Fruit fly (Drosophila melanogaster) whole organism, embryonic: ENCODE measurements around the gene ninaE.

Source experiments
- Bgb ChIP-seq: fragments of 200-800 bp; sonication (Bioruptor generic); IDR thresholded peaks from 2 replicates; pipeline ENCODE4 v1.3.6; 2022; ENCODE audit warnings: missing biosample characterization, missing genetic modification characterization; ENCODE audit not compliant: partially characterized antibody
- CG10147 ChIP-seq: fragments of 200-800 bp; sonication (Bioruptor generic); optimal IDR thresholded peaks from 2 replicates; lab custom pipeline; 2019; ENCODE audit warnings: missing biosample characterization, mild to moderate bottlenecking, missing genetic modification characterization, moderate library complexity
- CG11695 ChIP-seq: fragments of 200-800 bp; sonication (Bioruptor generic); IDR thresholded peaks from 3 replicates; pipeline ENCODE4 v1.3.6; 2022; ENCODE audit warnings: missing biosample characterization, missing genetic modification characterization
- CG12391 ChIP-seq: fragments of 200-800 bp; sonication (Bioruptor generic); optimal IDR thresholded peaks from 3 replicates; lab custom pipeline; 2018; ENCODE audit warnings: missing biosample characterization, mild to moderate bottlenecking, missing genetic modification characterization, moderate library complexity
- CG15011 ChIP-seq: fragments of 200-800 bp; sonication (Bioruptor generic); optimal IDR thresholded peaks from 3 replicates; lab custom pipeline; 2018; ENCODE audit warnings: missing biosample characterization, mild to moderate bottlenecking, missing genetic modification characterization
- CG1603 ChIP-seq: fragments of 200-800 bp; sonication (Bioruptor generic); optimal IDR thresholded peaks from 2 replicates; lab custom pipeline; 2019; ENCODE audit warnings: missing biosample characterization, mild to moderate bottlenecking, missing genetic modification characterization, moderate library complexity
- CG17802 ChIP-seq: fragments of 200-800 bp; sonication (Bioruptor generic); optimal IDR thresholded peaks from 2 replicates; lab custom pipeline; 2018; ENCODE audit warnings: missing biosample characterization, mild to moderate bottlenecking, missing genetic modification characterization, moderate library complexity
- CG18619 ChIP-seq: fragments of 200-800 bp; sonication (Bioruptor generic); optimal IDR thresholded peaks from 3 replicates; lab custom pipeline; 2017; ENCODE audit warnings: missing biosample characterization, mild to moderate bottlenecking, missing genetic modification characterization
- CG18764 ChIP-seq: fragments of 200-800 bp; sonication (Bioruptor generic); optimal IDR thresholded peaks from 3 replicates; lab custom pipeline; 2016; ENCODE audit warnings: missing biosample characterization, missing genetic modification characterization
- CG30020 ChIP-seq: fragments of 200-800 bp; optimal IDR thresholded peaks from 2 replicates; lab custom pipeline; 2019; ENCODE audit warnings: missing biosample characterization, mild to moderate bottlenecking, missing genetic modification characterization, moderate library complexity
- CG31365 ChIP-seq: fragments of 200-800 bp; sonication (Bioruptor generic); optimal IDR thresholded peaks from 2 replicates; lab custom pipeline; 2018; ENCODE audit warnings: missing biosample characterization, mild to moderate bottlenecking, missing genetic modification characterization
- CG33213 ChIP-seq: fragments of 200-800 bp; sonication (Bioruptor generic); optimal IDR thresholded peaks from 3 replicates; lab custom pipeline; 2016; ENCODE audit warnings: missing biosample characterization, missing genetic modification characterization
- CG33557 ChIP-seq: fragments of 200-800 bp; sonication (Bioruptor generic); optimal IDR thresholded peaks from 2 replicates; lab custom pipeline; 2019; ENCODE audit warnings: missing biosample characterization, mild to moderate bottlenecking, missing genetic modification characterization, moderate library complexity
- CG5245 ChIP-seq: fragments of 200-800 bp; sonication (Bioruptor generic); optimal IDR thresholded peaks from 3 replicates; lab custom pipeline; 2016; ENCODE audit warnings: missing biosample characterization, missing genetic modification characterization
- CG7745 ChIP-seq: fragments of 200-800 bp; sonication (Bioruptor generic); optimal IDR thresholded peaks from 2 replicates; lab custom pipeline; 2018; ENCODE audit warnings: missing biosample characterization, mild to moderate bottlenecking, missing genetic modification characterization, moderate library complexity
- CG8388 ChIP-seq: fragments of 200-800 bp; sonication (Bioruptor generic); optimal IDR thresholded peaks from 2 replicates; lab custom pipeline; 2019; ENCODE audit warnings: missing biosample characterization, mild to moderate bottlenecking, missing genetic modification characterization, moderate library complexity
- CG9727 ChIP-seq: fragments of 200-800 bp; sonication (Bioruptor generic); optimal IDR thresholded peaks from 3 replicates; lab custom pipeline; 2017; ENCODE audit warnings: missing biosample characterization, mild to moderate bottlenecking, missing genetic modification characterization
- CG9797 ChIP-seq: fragments of 200-800 bp; sonication (Bioruptor generic); optimal IDR thresholded peaks from 3 replicates; lab custom pipeline; 2018; ENCODE audit warnings: missing biosample characterization, mild to moderate bottlenecking, missing genetic modification characterization
- E2f2 ChIP-seq: fragments of 200-800 bp; sonication (Bioruptor generic); IDR thresholded peaks from 2 replicates; pipeline ENCODE4 v1.3.6; 2022; ENCODE audit warnings: missing biosample characterization, missing genetic modification characterization
- HLH4C ChIP-seq: fragments of 200-800 bp; sonication (Bioruptor generic); IDR thresholded peaks from 3 replicates; pipeline ENCODE4 v1.3.6; 2022; ENCODE audit warnings: missing biosample characterization, missing genetic modification characterization; ENCODE audit not compliant: partially characterized antibody
- Kr ChIP-seq: fragments of 200-800 bp; sonication (Bioruptor generic); optimal IDR thresholded peaks from 2 replicates; lab custom pipeline; 2017; ENCODE audit warnings: missing biosample characterization, mild to moderate bottlenecking, missing genetic modification characterization
- Opbp ChIP-seq: fragments of 200-800 bp; sonication (Bioruptor generic); IDR thresholded peaks from 3 replicates; pipeline ENCODE4 v1.3.6; 2022; ENCODE audit warnings: missing biosample characterization, missing genetic modification characterization; ENCODE audit not compliant: partially characterized antibody
- Six4 ChIP-seq: fragments of 200-800 bp; sonication (Bioruptor generic); optimal IDR thresholded peaks from 2 replicates; lab custom pipeline; 2016; ENCODE audit warnings: missing biosample characterization, missing genetic modification characterization
- Sox102F ChIP-seq: fragments of 200-800 bp; sonication (Bioruptor generic); optimal IDR thresholded peaks from 2 replicates; lab custom pipeline; 2018; ENCODE audit warnings: missing biosample characterization, mild to moderate bottlenecking, missing genetic modification characterization, moderate library complexity
- Usf ChIP-seq: fragments of 200-800 bp; sonication (Bioruptor generic); optimal IDR thresholded peaks from 2 replicates; lab custom pipeline; 2017; ENCODE audit warnings: missing genotype, missing biosample characterization, missing genetic modification characterization
- ab ChIP-seq: fragments of 200-800 bp; sonication (Bioruptor generic); optimal IDR thresholded peaks from 2 replicates; lab custom pipeline; 2016; ENCODE audit warnings: missing biosample characterization, missing genetic modification characterization
- bbx ChIP-seq: fragments of 200-800 bp; sonication (Bioruptor generic); IDR thresholded peaks from 2 replicates; pipeline ENCODE4 v1.3.6; 2022; ENCODE audit warnings: missing biosample characterization, missing genetic modification characterization; ENCODE audit not compliant: partially characterized antibody
- cato ChIP-seq: fragments of 200-800 bp; sonication (Bioruptor generic); optimal IDR thresholded peaks from 2 replicates; lab custom pipeline; 2016; ENCODE audit warnings: missing biosample characterization, missing genetic modification characterization, borderline replicate concordance
- danr ChIP-seq: fragments of 200-800 bp; sonication (Bioruptor generic); IDR thresholded peaks from 2 replicates; pipeline ENCODE4 v1.3.6; 2022; ENCODE audit warnings: missing biosample characterization, missing genetic modification characterization
- dimm ChIP-seq: fragments of 200-800 bp; sonication (Bioruptor generic); IDR thresholded peaks from 2 replicates; pipeline ENCODE4 v1.3.6; 2022; ENCODE audit warnings: missing biosample characterization, missing genetic modification characterization
- ems ChIP-seq: fragments of 200-800 bp; sonication (Bioruptor generic); optimal IDR thresholded peaks from 3 replicates; lab custom pipeline; 2016; ENCODE audit warnings: missing biosample characterization, missing genetic modification characterization
- gro ChIP-seq: fragments of 200-800 bp; sonication (Bioruptor generic); optimal IDR thresholded peaks from 2 replicates; lab custom pipeline; 2016; ENCODE audit warnings: missing biosample characterization, missing genetic modification characterization
- gsb ChIP-seq: fragments of 200-800 bp; sonication (Bioruptor generic); IDR thresholded peaks from 2 replicates; pipeline ENCODE4 v1.3.6; 2022; ENCODE audit warnings: missing biosample characterization, missing genetic modification characterization
- hb ChIP-seq: fragments of 200-800 bp; sonication (Bioruptor generic); IDR thresholded peaks from 3 replicates; pipeline ENCODE4 v1.3.6; 2022; ENCODE audit warnings: missing biosample characterization, missing genetic modification characterization; ENCODE audit not compliant: partially characterized antibody
- kay ChIP-seq: fragments of 200-800 bp; sonication (Bioruptor generic); optimal IDR thresholded peaks from 2 replicates; lab custom pipeline; 2016; ENCODE audit warnings: missing biosample characterization, missing genetic modification characterization
- ken ChIP-seq: fragments of 200-800 bp; sonication (Bioruptor generic); IDR thresholded peaks from 3 replicates; pipeline ENCODE4 v1.3.6; 2022; ENCODE audit warnings: missing biosample characterization, missing genetic modification characterization
- lbe ChIP-seq: fragments of 200-800 bp; sonication (Bioruptor generic); optimal IDR thresholded peaks from 2 replicates; lab custom pipeline; 2016; ENCODE audit warnings: missing biosample characterization, mild to moderate bottlenecking, missing genetic modification characterization
- lov ChIP-seq, 2 experiments: fragments of 200-800 bp in 1 of 2; fragments of >200 bp in 1 of 2; sonication (Bioruptor generic) in 1 of 2; IDR thresholded peaks in 1 of 2; optimal IDR thresholded peaks in 1 of 2; 2 replicates in 1 of 2; 3 replicates in 1 of 2; pipeline versions ENCODE4 v1.3.6 to Lab custom; 2017 to 2022; ENCODE audit warnings: missing biosample characterization in 1 of 2, missing genetic modification characterization in 1 of 2
- nau ChIP-seq: fragments of 200-800 bp; sonication (Bioruptor generic); optimal IDR thresholded peaks from 3 replicates; lab custom pipeline; 2017; ENCODE audit warnings: missing biosample characterization, mild to moderate bottlenecking, missing genetic modification characterization, missing genetic modification reagents
- nerfin-2 ChIP-seq: fragments of 200-800 bp; sonication (Bioruptor generic); IDR thresholded peaks from 2 replicates; pipeline ENCODE4 v1.3.6; 2022; ENCODE audit warnings: missing biosample characterization, missing genetic modification characterization; ENCODE audit not compliant: partially characterized antibody
- pfk ChIP-seq: fragments of 200-800 bp; sonication (Bioruptor generic); optimal IDR thresholded peaks from 2 replicates; lab custom pipeline; 2018; ENCODE audit warnings: missing biosample characterization, mild to moderate bottlenecking, missing genetic modification characterization, moderate library complexity
- phol ChIP-seq: fragments of 200-800 bp; sonication (Bioruptor generic); optimal IDR thresholded peaks from 3 replicates; lab custom pipeline; 2018; ENCODE audit warnings: missing biosample characterization, mild to moderate bottlenecking, missing genetic modification characterization, moderate library complexity
- run ChIP-seq: fragments of 200-800 bp; sonication (Bioruptor generic); optimal IDR thresholded peaks from 3 replicates; lab custom pipeline; 2018; ENCODE audit warnings: missing biosample characterization, mild to moderate bottlenecking, missing genetic modification characterization
- sens ChIP-seq: fragments of 200-800 bp; sonication (Bioruptor generic); peaks from one replicate; lab custom pipeline; 2016; ENCODE audit warnings: missing biosample characterization, missing genetic modification characterization
- tll ChIP-seq, 2 experiments: fragments of 200-800 bp in 1 of 2; fragments of >200 bp in 1 of 2; sonication (Bioruptor generic) in 1 of 2; optimal IDR thresholded peaks; 2 replicates each; lab custom pipeline; 2017 to 2019; ENCODE audit warnings: missing biosample characterization in 2 of 2, missing genetic modification characterization in 2 of 2, mild to moderate bottlenecking in 1 of 2, moderate library complexity in 1 of 2
- unpg ChIP-seq: fragments of 200-800 bp; sonication (Bioruptor generic); optimal IDR thresholded peaks from 3 replicates; lab custom pipeline; 2018; ENCODE audit warnings: missing biosample characterization, mild to moderate bottlenecking, missing genetic modification characterization, moderate library complexity
- usp ChIP-seq: fragments of >200 bp; optimal IDR thresholded peaks from 2 replicates; lab custom pipeline; 2017; ENCODE audit warnings: missing biosample characterization, missing genetic modification characterization
- wor ChIP-seq: fragments of 200-800 bp; sonication (Bioruptor generic); IDR thresholded peaks from 2 replicates; pipeline ENCODE4 v1.3.6; 2022; ENCODE audit warnings: missing biosample characterization, missing genetic modification characterization

ninaE gene

dm6 chr3R:19892046-19892445 is 4.0 kb upstream of the ninaE start (continued):
- TF ChIP-seq HLH4C (GFP tag; lab: Robert Waterston, UW): peak; percentile 40; the same call in 1 of the 3 replicates
- TF ChIP-seq phol (tag; lab: Kevin White, UChicago): peak; percentile 76
- no peak for TF ChIP-seq pfk
- TF ChIP-seq wor (GFP tag; lab: Robert Waterston, UW): 0 out of 2 replicates have a peak, but pooled peaks have one; percentile 20
- peak; percentile 37 for TF ChIP-seq CG31365 (tag; lab: Kevin White, UChicago)
- TF ChIP-seq CG1603 (tag; lab: Kevin White, UChicago): peak; percentile 89
- peak; percentile 43 for TF ChIP-seq CG15011 (GFP tag; lab: Kevin White, UChicago)
- peak; percentile 41 for TF ChIP-seq Bgb
- TF ChIP-seq bbx (GFP tag; lab: Robert Waterston, UW): peak; percentile 44; the same call in 1 of the 2 replicates
- TF ChIP-seq dimm (GFP tag; lab: Robert Waterston, UW): peak; percentile 49; the same call in 1 of the 2 replicates
- TF ChIP-seq CG8388 (GFP tag; lab: Kevin White, UChicago): peak; percentile 61
- TF ChIP-seq E2f2: peak; percentile 43; the same call in 1 of the 2 replicates
- peak; percentile 36 for TF ChIP-seq cato (GFP tag; lab: Kevin White, UChicago)
- TF ChIP-seq kay (GFP tag; lab: Kevin White, UChicago): peak; percentile 17
- no peak for TF ChIP-seq CG7745 (tag; lab: Kevin White, UChicago)
- TF ChIP-seq run (tag; lab: Kevin White, UChicago): no peak
- TF ChIP-seq Opbp (GFP tag; lab: Robert Waterston, UW): no peak
- no peak for TF ChIP-seq nau (GFP tag; lab: Kevin White, UChicago)
- no peak for TF ChIP-seq Kr (GFP tag; lab: Kevin White, UChicago)
- peak; percentile 63 for TF ChIP-seq CG10147
- no peak for TF ChIP-seq nerfin-2 (GFP tag; lab: Robert Waterston, UW)
- peak; percentile 66 for TF ChIP-seq Sox102F (GFP tag; lab: Kevin White, UChicago)
- no peak for TF ChIP-seq danr (GFP tag; lab: Robert Waterston, UW)
- TF ChIP-seq CG33213 (GFP tag; lab: Kevin White, UChicago): peak; percentile 58
- TF ChIP-seq ab (GFP tag; lab: Kevin White, UChicago): no peak
- TF ChIP-seq CG17802 (tag; lab: Kevin White, UChicago): peak; percentile 35
- peak; percentile 72 for TF ChIP-seq Six4 (GFP tag; lab: Kevin White, UChicago)
- no peak; the same call in 1 of the 2 replicates for TF ChIP-seq gsb (GFP tag; lab: Robert Waterston, UW)
- no peak for TF ChIP-seq hb (GFP tag; lab: Robert Waterston, UW)
- TF ChIP-seq CG30020 (tag; lab: Kevin White, UChicago): no peak
- TF ChIP-seq ems (GFP tag; lab: Kevin White, UChicago): peak; percentile 80
- peak; percentile 96 for TF ChIP-seq sens (GFP tag; lab: Kevin White, UChicago)
- peak; percentile 39 for TF ChIP-seq CG18619 (GFP tag; lab: Kevin White, UChicago)
- peak in 1 of 2 experiments; percentile 27 for TF ChIP-seq tll (GFP tag; optimal IDR thresholded peaks at IDR 0.05; lab: Kevin White, UChicago)
- TF ChIP-seq ken (GFP tag; lab: Robert Waterston, UW): peak; percentile 71; the same call in 1 of the 3 replicates
- TF ChIP-seq gro (GFP tag; lab: Kevin White, UChicago): peak; percentile 26
- TF ChIP-seq CG18764: peak; percentile 49
- TF ChIP-seq CG12391: peak; percentile 65
- peak; percentile 40 for TF ChIP-seq CG33557 (GFP tag; lab: Kevin White, UChicago)
- peak; percentile 56 for TF ChIP-seq CG5245
- peak; percentile 81 for TF ChIP-seq CG11695 (GFP tag; lab: Robert Waterston, UW)
- TF ChIP-seq unpg (GFP tag; lab: Kevin White, UChicago): peak; percentile 82
- TF ChIP-seq CG9727 (GFP tag; lab: Kevin White, UChicago): peak; percentile 62
- no peak for TF ChIP-seq lbe
- TF ChIP-seq lov (optimal IDR thresholded peaks at IDR 0.05; lab: Kevin White, UChicago): no peak
- TF ChIP-seq lov (GFP tag; IDR thresholded peaks at IDR 0.05; lab: Robert Waterston, UW): 0 out of 3 replicates have a peak, but pooled peaks have one; percentile 47
- peak; percentile 28 for TF ChIP-seq Usf
- no peak for TF ChIP-seq CG9797 (GFP tag; lab: Kevin White, UChicago)
- no peak for TF ChIP-seq usp (GFP tag; lab: Kevin White, UChicago)
